ENCODE assay signal across 5 fruit fly cellular contexts in genomic region chr3L:10663190-10663763, dm6.
TF ChIP-seq lines count a peak whose summit lies in the region.

Adi1 (plus strand) TSS chr3L:10663376.

- TF ChIP-seq CTCF in whole organism, embryonic (GFP tag; optimal IDR thresholded peaks at IDR 0.05; lab: Kevin White, UChicago) = no peak

TF ChIP-seq in whole organism, adult, 20 proteins besides CTCF, POLR2A, EP300 and RAD21:
- TF ChIP-seq kay (GFP tag; lab: Kevin White, UChicago; ENCODE audit: borderline replicate concordance) (no peak), bab1 (GFP tag; optimal IDR thresholded peaks at IDR 0.05; lab: Kevin White, UChicago) (peak; percentile 33)

TF ChIP-seq in whole organism, embryonic, 481 proteins besides CTCF, POLR2A, EP300 and RAD21 (continues in another document):
- no peak for TF ChIP-seq fd96Cb (tag; optimal IDR thresholded peaks at IDR 0.05; lab: Kevin White, UChicago)
- TF ChIP-seq CG13894 (tag; optimal IDR thresholded peaks at IDR 0.05; lab: Kevin White, UChicago) = peak; percentile 14
- TF ChIP-seq ftz-f1 (GFP tag; optimal IDR thresholded peaks at IDR 0.05; lab: Kevin White, UChicago) = peak; percentile 62
- no peak for TF ChIP-seq CG7928 (GFP tag; optimal IDR thresholded peaks at IDR 0.05; lab: Kevin White, UChicago)
- no peak for TF ChIP-seq trem (tag; optimal IDR thresholded peaks at IDR 0.05; lab: Kevin White, UChicago)
- peak; percentile 69 for TF ChIP-seq wek (GFP tag; optimal IDR thresholded peaks at IDR 0.05; lab: Kevin White, UChicago)
- TF ChIP-seq crp (GFP tag; optimal IDR thresholded peaks at IDR 0.05; lab: Kevin White, UChicago) = peak in 1 of 2 experiments; percentile 82
- TF ChIP-seq MESR4 (GFP tag; optimal IDR thresholded peaks at IDR 0.05; lab: Kevin White, UChicago) = peak; percentile 27
- peak; percentile 13 for TF ChIP-seq pzg (GFP tag; optimal IDR thresholded peaks at IDR 0.05; lab: Kevin White, UChicago)
- peak; percentile 28 for TF ChIP-seq lbe (GFP tag; optimal IDR thresholded peaks at IDR 0.05; lab: Kevin White, UChicago)
- TF ChIP-seq gsb (GFP tag; IDR thresholded peaks at IDR 0.05; lab: Robert Waterston, UW) = no peak
- TF ChIP-seq tio (GFP tag; optimal IDR thresholded peaks at IDR 0.05; lab: Kevin White, UChicago) = no peak
- TF ChIP-seq MBD-R2 (GFP tag; IDR thresholded peaks at IDR 0.05; lab: Robert Waterston, UW) = peak; percentile 44
- peak; percentile 50 for TF ChIP-seq CG34376 (GFP tag; optimal IDR thresholded peaks at IDR 0.05; lab: Kevin White, UChicago)
- peak; percentile 27 for TF ChIP-seq CG13287 (GFP tag; IDR thresholded peaks at IDR 0.05; lab: Robert Waterston, UW; ENCODE audit: partially characterized antibody)
- peak; percentile 7 for TF ChIP-seq Fer1 (GFP tag; optimal IDR thresholded peaks at IDR 0.05; lab: Kevin White, UChicago)
- TF ChIP-seq sug (tag; optimal IDR thresholded peaks at IDR 0.05; lab: Kevin White, UChicago) = peak; percentile 17
- TF ChIP-seq grn (GFP tag; optimal IDR thresholded peaks at IDR 0.05; lab: Kevin White, UChicago) = peak; percentile 22
- TF ChIP-seq Dp (GFP tag; optimal IDR thresholded peaks at IDR 0.05; lab: Kevin White, UChicago) = peak; percentile 31
- TF ChIP-seq vnd (GFP tag; IDR thresholded peaks at IDR 0.05; lab: Robert Waterston, UW; ENCODE audit: partially characterized antibody) = no peak
- TF ChIP-seq E2f2 (GFP tag; IDR thresholded peaks at IDR 0.05; lab: Robert Waterston, UW) = peak; percentile 22; the same call in 1 of the 2 replicates
- no peak for TF ChIP-seq al (GFP tag; IDR thresholded peaks at IDR 0.05; lab: Robert Waterston, UW)

TF ChIP-seq in whole organism, prepupa, 60 proteins besides CTCF, POLR2A, EP300 and RAD21:
- TF ChIP-seq svp (GFP tag; lab: Kevin White, UChicago) = peak; percentile 97
- no peak for TF ChIP-seq fd59A (GFP tag; optimal IDR thresholded peaks at IDR 0.05; lab: Kevin White, UChicago)
- TF ChIP-seq eg (GFP tag; IDR thresholded peaks at IDR 0.05; lab: Robert Waterston, UW) = no peak
- no peak for TF ChIP-seq Blimp-1 (GFP tag; optimal IDR thresholded peaks at IDR 0.05; lab: Kevin White, UChicago)

TF ChIP-seq in whole organism, pupa, 21 proteins besides CTCF, POLR2A, EP300 and RAD21:
- no peak for TF ChIP-seq fd96Ca (GFP tag; IDR thresholded peaks at IDR 0.05; lab: Robert Waterston, UW)
- TF ChIP-seq EcR (GFP tag; optimal IDR thresholded peaks at IDR 0.05; lab: Kevin White, UChicago) = peak; percentile 22

TF ChIP-seq in whole organism, wandering third instar larva, 38 proteins besides CTCF, POLR2A, EP300 and RAD21:
- TF ChIP-seq woc (GFP tag; optimal IDR thresholded peaks at IDR 0.05; lab: Kevin White, UChicago) = no peak
- peak; percentile 23 for TF ChIP-seq brk (GFP tag; optimal IDR thresholded peaks at IDR 0.05; lab: Kevin White, UChicago)
- TF ChIP-seq dmrt93B (GFP tag; optimal IDR thresholded peaks at IDR 0.05; lab: Kevin White, UChicago) = no peak
- no peak for TF ChIP-seq Rel (GFP tag; optimal IDR thresholded peaks at IDR 0.05; lab: Kevin White, UChicago)
- peak; percentile 7 for TF ChIP-seq Rel (tag; optimal IDR thresholded peaks at IDR 0.05; lab: Kevin White, UChicago)
- TF ChIP-seq Hnf4 (GFP tag; optimal IDR thresholded peaks at IDR 0.05; lab: Kevin White, UChicago) = no peak
- TF ChIP-seq Hr83 (GFP tag; optimal IDR thresholded peaks at IDR 0.05; lab: Kevin White, UChicago; ENCODE audit: poor library complexity, severe bottlenecking) = no peak
- no peak for TF ChIP-seq CrebA (GFP tag; optimal IDR thresholded peaks at IDR 0.05; lab: Kevin White, UChicago; ENCODE audit: borderline replicate concordance)
- TF ChIP-seq OdsH (GFP tag; optimal IDR thresholded peaks at IDR 0.05; lab: Kevin White, UChicago) = no peak
- no peak for TF ChIP-seq lola (GFP tag; optimal IDR thresholded peaks at IDR 0.05; lab: Kevin White, UChicago)
- TF ChIP-seq pan (optimal IDR thresholded peaks at IDR 0.05; lab: Kevin White, UChicago) = no peak
- peak in 1 of 2 experiments; percentile 24 for TF ChIP-seq foxo (GFP tag; optimal IDR thresholded peaks at IDR 0.05; lab: Kevin White, UChicago)
- TF ChIP-seq Mio (GFP tag; optimal IDR thresholded peaks at IDR 0.05; lab: Kevin White, UChicago) = no peak
TF ChIP-seq in whole organism, wandering third instar larva: peak in this region for 3.
